Worm (Caenorhabditis elegans): ENCODE data around the gene nhr-56.

nhr-56 gene

ce11 chrV:2216927-2217326, 1.9 kb upstream of the nhr-56 start:
- TF ChIP-seq cey-2 (tag; optimal IDR thresholded peaks at IDR 0.05; ENCODE audit: borderline replicate concordance, insufficient read depth) (no peak), D1046.2 (GFP tag; IDR thresholded peaks at IDR 0.05) (0 out of 2 replicates have a peak, but pooled peaks have one; percentile 23), aha-1 (tag) (peak; percentile 91)

- TF ChIP-seq lin-1 (GFP tag; IDR thresholded peaks at IDR 0.05) (no peak), hlh-11 (tag; optimal IDR thresholded peaks at IDR 0.05) (no peak), F37D6.2 (tag; optimal IDR thresholded peaks at IDR 0.05) (no peak), dpl-1 (GFP tag; optimal IDR thresholded peaks at IDR 0.05) (no peak), ama-1 (optimal IDR thresholded peaks at IDR 0.05) (no peak), ceh-20 (GFP tag; IDR thresholded peaks at IDR 0.05) (no peak), nhr-25 (tag; optimal IDR thresholded peaks at IDR 0.05; ENCODE audit: borderline replicate concordance, insufficient read depth) (no peak), attf-4 (tag; optimal IDR thresholded peaks at IDR 0.05) (no peak), zip-11 (GFP tag; IDR thresholded peaks at IDR 0.05) (no peak), dmd-8 (GFP tag; IDR thresholded peaks at IDR 0.05) (no peak), Y105C5A.15 (GFP tag; IDR thresholded peaks at IDR 0.05) (no peak), daf-19 (GFP tag; conservative IDR thresholded peaks at IDR 0.05) (no peak), ceh-62 (tag; optimal IDR thresholded peaks at IDR 0.05) (no peak), duxl-1 (tag; optimal IDR thresholded peaks at IDR 0.05; ENCODE audit: poor library complexity) (no peak), lin-38 (GFP tag; IDR thresholded peaks at IDR 0.05) (no peak), tra-1 (GFP tag; IDR thresholded peaks at IDR 0.05) (no peak), pqm-1 (tag; optimal IDR thresholded peaks at IDR 0.05) (no peak), mes-2 (tag; optimal IDR thresholded peaks at IDR 0.05; ENCODE audit: poor library complexity, severe bottlenecking) (no peak), jun-1 (tag; optimal IDR thresholded peaks at IDR 0.05) (no peak)
Measured at ce11 chrV:2221764-2222163, 3.0 kb downstream of the nhr-56 start, which contains the start of gene nhr-128. Gene nhr-128 (plus strand): TSS chrV:2222064.

ce11 chrV:2225130-2225529, 6.3 kb downstream of the nhr-56 start, which contains the start of gene nhr-103:
Gene nhr-103 (plus strand): TSS chrV:2225430.
- TF ChIP-seq ces-1 (GFP tag; optimal IDR thresholded peaks at IDR 0.05) (no peak), mes-2 (tag; optimal IDR thresholded peaks at IDR 0.05; ENCODE audit: poor library complexity, severe bottlenecking) (no peak)

- no peak for TF ChIP-seq zfp-2 (tag; optimal IDR thresholded peaks at IDR 0.05)
- no peak for TF ChIP-seq ceh-62 (tag; optimal IDR thresholded peaks at IDR 0.05)
- TF ChIP-seq lin-39 (tag; optimal IDR thresholded peaks at IDR 0.05) = no peak
- TF ChIP-seq F49E8.2 (tag; optimal IDR thresholded peaks at IDR 0.05; ENCODE audit: borderline replicate concordance) = no peak
- no peak for TF ChIP-seq R02D3.7 (tag; optimal IDR thresholded peaks at IDR 0.05)
- TF ChIP-seq snpc-4 (tag; optimal IDR thresholded peaks at IDR 0.05) = no peak
- no peak for TF ChIP-seq Y105C5A.15 (GFP tag; IDR thresholded peaks at IDR 0.05)
- no peak for TF ChIP-seq nhr-77 (tag; optimal IDR thresholded peaks at IDR 0.05)
- TF ChIP-seq ceh-44 (GFP tag; IDR thresholded peaks at IDR 0.05) = no peak
- no peak for TF ChIP-seq ceh-20 (GFP tag; IDR thresholded peaks at IDR 0.05)
- TF ChIP-seq arid-1 (GFP tag; conservative IDR thresholded peaks at IDR 0.05) = no peak
- TF ChIP-seq ctbp-1 (GFP tag; IDR thresholded peaks at IDR 0.05) = no peak
- no peak for TF ChIP-seq jun-1 (tag; optimal IDR thresholded peaks at IDR 0.05)
- TF ChIP-seq skn-1 (tag; optimal IDR thresholded peaks at IDR 0.05) = no peak
- no peak for TF ChIP-seq dmd-9 (GFP tag; IDR thresholded peaks at IDR 0.05)
- no peak for TF ChIP-seq F10B5.3 (tag; optimal IDR thresholded peaks at IDR 0.05)
- no peak for TF ChIP-seq fos-1 (tag; optimal IDR thresholded peaks at IDR 0.05)
Measured at ce11 chrV:2226903-2227302, 8.1 kb downstream of the nhr-56 start, which contains the start of gene nhr-18. Gene nhr-18 (plus strand): TSS chrV:2227203.

Measured in whole organism, L4 larva.